Fruit fly (Drosophila melanogaster) whole organism, prepupa: Measurements from ENCODE around the gene CG15529.

Source experiments
- CG11902 ChIP-seq: fragments of 200-800 bp; sonication (Bioruptor generic); optimal IDR thresholded peaks from 3 replicates; lab custom pipeline; 2016; ENCODE audit warnings: missing biosample characterization, missing genetic modification characterization
- CG7368 ChIP-seq: fragments of 200-800 bp; sonication (Bioruptor generic); optimal IDR thresholded peaks from 3 replicates; lab custom pipeline; 2016; ENCODE audit warnings: missing biosample characterization, missing genetic modification characterization
- Lpt ChIP-seq: fragments of 200-800 bp; sonication (Bioruptor generic); optimal IDR thresholded peaks from 3 replicates; lab custom pipeline; 2016; ENCODE audit warnings: missing biosample characterization, missing genetic modification characterization
- eg ChIP-seq: fragments of 200-800 bp; sonication (Bioruptor generic); IDR thresholded peaks from 3 replicates; pipeline ENCODE4 v1.3.6; 2022; ENCODE audit warnings: missing biosample characterization, missing genetic modification characterization
- esn ChIP-seq: fragments of 200-800 bp; sonication (Bioruptor generic); optimal IDR thresholded peaks from 2 replicates; lab custom pipeline; 2016; ENCODE audit warnings: missing biosample characterization, mild to moderate bottlenecking, missing genetic modification characterization, moderate library complexity
- fkh ChIP-seq: fragments of 200-800 bp; sonication (Bioruptor generic); optimal IDR thresholded peaks from 3 replicates; lab custom pipeline; 2017; ENCODE audit warnings: missing biosample characterization, mild to moderate bottlenecking, missing genetic modification characterization, moderate library complexity
- svp ChIP-seq: fragments of 200-800 bp; sonication (Bioruptor generic); peaks from one replicate; lab custom pipeline; 2016; ENCODE audit warnings: missing biosample characterization, missing genetic modification characterization

- no peak for TF ChIP-seq eg (GFP tag; lab: Robert Waterston, UW)
- no peak for TF ChIP-seq CG7368 (GFP tag; lab: Kevin White, UChicago)
- TF ChIP-seq Lpt: no peak
- no peak for TF ChIP-seq esn
- no peak for TF ChIP-seq CG11902 (GFP tag; lab: Kevin White, UChicago)
- no peak for TF ChIP-seq fkh (GFP tag; lab: Kevin White, UChicago)
- TF ChIP-seq svp (GFP tag; lab: Kevin White, UChicago): peak; percentile 38
These were observed 2.0 kb downstream of the CG15529 start for dm6 chr3R:30153864-30154263.
